Fruit fly (Drosophila melanogaster): ENCODE data around the gene CG9356.

Gene CG9356

DNA sequence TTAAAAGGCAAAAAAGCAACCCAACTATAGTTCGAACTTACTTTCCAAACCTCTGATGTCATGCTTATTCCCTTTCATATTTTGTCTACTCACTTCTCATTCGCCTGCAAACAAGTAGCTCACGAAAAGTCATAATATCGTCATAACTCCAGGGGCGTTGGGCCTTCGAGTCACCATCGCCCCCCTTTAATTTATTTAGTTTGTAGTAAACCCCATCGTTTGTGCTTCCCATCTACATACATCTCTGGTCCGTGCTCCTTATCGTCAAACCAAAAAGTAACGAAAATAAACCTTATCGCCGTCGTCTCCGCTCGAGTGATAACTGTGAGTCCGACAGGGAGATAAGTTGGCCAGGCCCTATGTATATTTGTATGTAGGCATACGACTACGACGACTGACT lies 24.9 kb upstream of the CG9356 start (continued):
- TF ChIP-seq CG32772 (GFP tag; IDR thresholded peaks at IDR 0.05) (0 out of 2 replicates have a peak, but pooled peaks have one; percentile 34), kah (GFP tag; optimal IDR thresholded peaks at IDR 0.05) (no peak), CG17385 (GFP tag; optimal IDR thresholded peaks at IDR 0.05) (peak; percentile 60), Kr (GFP tag; optimal IDR thresholded peaks at IDR 0.05) (no peak), ro (GFP tag; IDR thresholded peaks at IDR 0.05) (no peak), lbe (GFP tag; optimal IDR thresholded peaks at IDR 0.05) (no peak), Asciz (GFP tag; optimal IDR thresholded peaks at IDR 0.05) (no peak), Hand (GFP tag; optimal IDR thresholded peaks at IDR 0.05) (peak; percentile 76), CG31441 (GFP tag; IDR thresholded peaks at IDR 0.05) (peak; percentile 53), Awh (GFP tag; IDR thresholded peaks at IDR 0.05) (0 out of 2 replicates have a peak, but pooled peaks have one; percentile 21), Dfd (GFP tag; optimal IDR thresholded peaks at IDR 0.05) (no peak), Rx (GFP tag; IDR thresholded peaks at IDR 0.05) (0 out of 2 replicates have a peak, but pooled peaks have one; percentile 17), Mrtf (GFP tag; IDR thresholded peaks at IDR 0.05) (no peak), ems (GFP tag; optimal IDR thresholded peaks at IDR 0.05) (peak; percentile 72), shn (GFP tag; optimal IDR thresholded peaks at IDR 0.05) (peak; percentile 55), CG18764 (GFP tag; optimal IDR thresholded peaks at IDR 0.05) (no peak), Xrp1 (GFP tag; IDR thresholded peaks at IDR 0.05) (peak; percentile 74), CG16815 (GFP tag; optimal IDR thresholded peaks at IDR 0.05) (peak; percentile 35), HLHmδ (GFP tag; optimal IDR thresholded peaks at IDR 0.05) (no peak), bab2 (GFP tag; optimal IDR thresholded peaks at IDR 0.05) (peak; percentile 55), dan (GFP tag; IDR thresholded peaks at IDR 0.05) (no peak), CG12299 (tag; optimal IDR thresholded peaks at IDR 0.05) (peak; percentile 5), luna (GFP tag; optimal IDR thresholded peaks at IDR 0.05) (no peak), CG17802 (tag; optimal IDR thresholded peaks at IDR 0.05) (no peak), abd-A (tag; optimal IDR thresholded peaks at IDR 0.05) (no peak), Blimp-1 (GFP tag; optimal IDR thresholded peaks at IDR 0.05) (peak; percentile 60), mam (GFP tag; optimal IDR thresholded peaks at IDR 0.05) (peak; percentile 82), HLH4C (GFP tag; IDR thresholded peaks at IDR 0.05; ENCODE audit: partially characterized antibody) (no peak), exex (tag; optimal IDR thresholded peaks at IDR 0.05) (peak; percentile 81), phol (tag; optimal IDR thresholded peaks at IDR 0.05) (peak; percentile 31), ken (GFP tag; IDR thresholded peaks at IDR 0.05) (peak; percentile 58; the same call in 1 of the 3 replicates), CG13624 (GFP tag; optimal IDR thresholded peaks at IDR 0.05) (peak; percentile 77)

DNA sequence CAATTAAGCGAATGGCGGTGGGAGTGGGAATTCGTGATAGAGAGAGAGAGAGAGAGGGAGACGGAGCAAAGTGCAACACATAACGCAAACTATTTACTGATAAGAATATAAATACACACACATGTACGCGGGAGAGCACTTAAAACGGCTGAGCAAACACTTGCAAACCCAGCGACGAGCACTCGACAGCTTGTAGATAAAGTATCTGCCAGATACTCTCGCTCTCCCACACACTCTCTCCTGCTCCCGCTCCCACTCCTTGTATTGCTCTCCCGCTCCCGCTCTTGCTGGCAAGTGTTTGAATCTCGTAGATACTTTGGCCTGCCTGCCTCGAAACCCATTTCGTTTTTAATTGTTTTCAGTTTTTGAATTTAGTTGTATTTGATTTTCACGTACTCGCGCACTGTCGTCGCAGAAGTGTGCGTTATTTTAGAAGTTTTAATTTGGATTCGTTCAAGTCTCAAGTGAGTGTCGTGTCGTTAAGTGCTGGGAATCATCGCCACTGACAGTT lies 24.2 kb upstream of the CG9356 start:
- TF ChIP-seq D (optimal IDR thresholded peaks at IDR 0.05), result no peak
- peak; percentile 24 for TF ChIP-seq D (GFP tag; optimal IDR thresholded peaks at IDR 0.05)
- no peak for TF ChIP-seq CG7357 (GFP tag; IDR thresholded peaks at IDR 0.05)
- TF ChIP-seq CG8765 (GFP tag; IDR thresholded peaks at IDR 0.05), result no peak
- no peak for TF ChIP-seq ash1 (GFP tag; optimal IDR thresholded peaks at IDR 0.05)
- no peak for TF ChIP-seq CG11560 (tag; IDR thresholded peaks at IDR 0.05)
- no peak for TF ChIP-seq CG12236 (GFP tag; optimal IDR thresholded peaks at IDR 0.05)
- TF ChIP-seq ems (GFP tag; optimal IDR thresholded peaks at IDR 0.05), result no peak
- TF ChIP-seq bowl (GFP tag; IDR thresholded peaks at IDR 0.05), result peak; percentile 47; the same call in 1 of the 2 replicates
- TF ChIP-seq CG3163 (GFP tag; optimal IDR thresholded peaks at IDR 0.05), result peak; percentile 21
- TF ChIP-seq NK7.1 (GFP tag; optimal IDR thresholded peaks at IDR 0.05), result no peak
- peak; percentile 47 for TF ChIP-seq zen2 (GFP tag; IDR thresholded peaks at IDR 0.05; ENCODE audit: partially characterized antibody)
- peak; percentile 35 for TF ChIP-seq CG3407 (GFP tag; optimal IDR thresholded peaks at IDR 0.05)
- TF ChIP-seq Tbp (GFP tag; optimal IDR thresholded peaks at IDR 0.05), result no peak
- no peak for TF ChIP-seq CG11696 (GFP tag; IDR thresholded peaks at IDR 0.05)
- no peak for TF ChIP-seq CG18619 (GFP tag; optimal IDR thresholded peaks at IDR 0.05)
- no peak for TF ChIP-seq CG2889 (GFP tag; IDR thresholded peaks at IDR 0.05)
- TF ChIP-seq Usf (GFP tag; optimal IDR thresholded peaks at IDR 0.05), result no peak
- no peak for TF ChIP-seq CG16863 (GFP tag; optimal IDR thresholded peaks at IDR 0.05)
- TF ChIP-seq ftz-f1 (GFP tag; optimal IDR thresholded peaks at IDR 0.05), result peak; percentile 32
- no peak for TF ChIP-seq Atf-2 (GFP tag; optimal IDR thresholded peaks at IDR 0.05)
- peak; percentile 46 for TF ChIP-seq gcm (GFP tag; optimal IDR thresholded peaks at IDR 0.05)

Measured in whole organism, embryonic.